Worm (Caenorhabditis elegans): ENCODE results near the gene cnc-7.

cnc-7 gene

DNA sequence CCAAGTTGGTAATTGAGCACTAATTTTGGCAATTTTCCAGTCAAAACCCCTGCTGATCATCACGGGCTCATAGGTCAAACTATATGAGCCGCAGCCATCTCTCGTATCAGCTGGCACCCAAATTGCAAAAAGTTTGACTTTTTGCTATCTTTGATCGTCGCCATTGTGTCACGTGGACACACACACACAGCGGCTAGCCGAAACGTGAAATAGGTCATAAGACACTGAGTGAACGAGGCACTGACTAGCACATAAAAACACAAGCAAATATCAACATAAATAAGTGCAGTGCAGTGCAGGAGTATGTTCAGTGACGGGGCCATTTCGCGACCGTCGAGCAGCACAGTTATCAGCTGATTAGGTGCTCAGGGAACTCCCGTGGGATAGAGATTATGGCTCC is 24.9 kb downstream of the cnc-7 start (continued):
- peak; percentile 85 for TF ChIP-seq egl-5 (tag; optimal IDR thresholded peaks at IDR 0.05)
- TF ChIP-seq ceh-28 (tag; optimal IDR thresholded peaks at IDR 0.05), result peak; percentile 23
- no peak for TF ChIP-seq R02D3.7 (tag; optimal IDR thresholded peaks at IDR 0.05)

DNA sequence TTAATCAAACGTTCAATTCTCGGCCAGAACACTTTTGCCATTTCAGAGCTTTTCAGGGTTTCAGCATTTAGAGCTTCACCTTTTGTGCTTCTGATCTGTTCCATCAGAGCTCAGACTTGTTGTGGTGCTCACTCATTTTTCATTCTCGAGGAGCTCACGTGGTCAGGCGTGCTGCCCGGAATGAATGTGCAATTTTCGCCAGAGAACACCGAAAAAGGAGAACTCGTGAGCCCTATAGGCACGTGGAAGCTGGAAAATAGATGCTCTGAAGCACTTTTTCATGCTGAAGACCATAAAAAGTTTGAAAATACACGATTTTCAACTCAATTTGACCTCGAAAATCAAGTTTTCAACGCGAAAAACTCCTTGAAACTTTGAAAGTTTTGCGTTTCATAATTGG is 25.8 kb downstream of the cnc-7 start:
- TF ChIP-seq nhr-25 (tag; optimal IDR thresholded peaks at IDR 0.05) (peak; percentile 3), ama-1 (optimal IDR thresholded peaks at IDR 0.05) (peak; percentile 47), ZK546.5 (tag; optimal IDR thresholded peaks at IDR 0.05) (no peak)

DNA sequence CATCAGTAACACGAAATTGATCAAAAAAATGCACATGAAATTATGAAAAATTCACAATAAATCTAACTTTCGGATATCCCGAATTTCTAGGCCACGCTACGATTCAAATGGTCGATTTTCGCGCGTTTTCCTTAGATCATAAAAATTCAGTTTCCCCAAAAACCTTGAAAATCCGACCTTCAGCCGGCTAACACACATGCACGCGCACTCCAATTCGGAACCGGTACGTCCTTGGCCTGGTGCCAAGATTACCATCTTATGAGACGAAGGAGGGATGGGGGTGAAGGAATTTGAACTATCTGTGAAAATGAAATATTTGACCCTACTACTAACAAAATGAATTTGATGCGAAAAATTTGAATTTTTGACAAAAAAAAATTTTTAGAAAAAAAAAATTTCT is 28.9 kb downstream of the cnc-7 start:
- no peak for TF ChIP-seq fkh-2 (tag; optimal IDR thresholded peaks at IDR 0.05)
- peak; percentile 1 for TF ChIP-seq elt-1 (tag; optimal IDR thresholded peaks at IDR 0.05)
- TF ChIP-seq nhr-25 (tag; optimal IDR thresholded peaks at IDR 0.05), result peak; percentile 92
- TF ChIP-seq nhr-23 (tag; optimal IDR thresholded peaks at IDR 0.05), result peak; percentile 60

DNA sequence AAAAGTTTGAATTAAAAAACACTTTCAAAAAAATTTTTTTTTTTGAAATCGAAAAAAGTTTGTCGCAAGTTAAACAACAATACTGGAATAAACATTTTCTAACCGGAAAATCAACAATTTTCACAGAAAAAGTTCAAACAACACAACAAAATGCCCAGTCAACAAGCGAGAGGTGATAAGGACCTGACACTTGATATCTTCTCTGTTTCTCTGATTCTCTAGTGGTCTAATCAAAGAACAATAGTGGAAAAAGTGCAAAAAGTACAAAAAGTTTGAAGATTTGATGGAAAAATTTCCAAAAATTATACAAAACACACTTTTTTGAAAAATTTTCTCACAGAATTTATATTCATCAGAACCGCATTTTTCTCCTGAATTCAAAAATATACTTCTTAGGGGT is 29.6 kb downstream of the cnc-7 start:
- TF ChIP-seq pha-4 (tag; optimal IDR thresholded peaks at IDR 0.05) (peak; percentile 40), skn-1 (tag; optimal IDR thresholded peaks at IDR 0.05) (no peak), nhr-77 (tag; optimal IDR thresholded peaks at IDR 0.05) (no peak), ztf-4 (tag; optimal IDR thresholded peaks at IDR 0.05) (no peak), mml-1 (tag; optimal IDR thresholded peaks at IDR 0.05) (no peak), nhr-237 (tag; optimal IDR thresholded peaks at IDR 0.05) (no peak), nhr-25 (tag; optimal IDR thresholded peaks at IDR 0.05) (no peak), sea-2 (GFP tag; optimal IDR thresholded peaks at IDR 0.05) (no peak), egl-27 (tag; optimal IDR thresholded peaks at IDR 0.05) (no peak), nhr-67 (tag; optimal IDR thresholded peaks at IDR 0.05) (no peak), snpc-4 (tag; optimal IDR thresholded peaks at IDR 0.05) (no peak), ZK546.5 (tag; optimal IDR thresholded peaks at IDR 0.05) (no peak), pqm-1 (tag; optimal IDR thresholded peaks at IDR 0.05) (peak; percentile 38), egl-5 (tag; optimal IDR thresholded peaks at IDR 0.05) (no peak), nhr-23 (tag; optimal IDR thresholded peaks at IDR 0.05) (no peak), nhr-28 (tag; optimal IDR thresholded peaks at IDR 0.05) (no peak), elt-1 (tag; optimal IDR thresholded peaks at IDR 0.05) (no peak), ztf-11 (tag; optimal IDR thresholded peaks at IDR 0.05) (no peak), elt-2 (tag; optimal IDR thresholded peaks at IDR 0.05) (peak; percentile 51), tbx-2 (tag; optimal IDR thresholded peaks at IDR 0.05) (no peak), nhr-76 (tag; optimal IDR thresholded peaks at IDR 0.05) (peak; percentile 24), eor-1 (tag; optimal IDR thresholded peaks at IDR 0.05) (no peak), fkh-10 (GFP tag; optimal IDR thresholded peaks at IDR 0.05) (no peak)

DNA sequence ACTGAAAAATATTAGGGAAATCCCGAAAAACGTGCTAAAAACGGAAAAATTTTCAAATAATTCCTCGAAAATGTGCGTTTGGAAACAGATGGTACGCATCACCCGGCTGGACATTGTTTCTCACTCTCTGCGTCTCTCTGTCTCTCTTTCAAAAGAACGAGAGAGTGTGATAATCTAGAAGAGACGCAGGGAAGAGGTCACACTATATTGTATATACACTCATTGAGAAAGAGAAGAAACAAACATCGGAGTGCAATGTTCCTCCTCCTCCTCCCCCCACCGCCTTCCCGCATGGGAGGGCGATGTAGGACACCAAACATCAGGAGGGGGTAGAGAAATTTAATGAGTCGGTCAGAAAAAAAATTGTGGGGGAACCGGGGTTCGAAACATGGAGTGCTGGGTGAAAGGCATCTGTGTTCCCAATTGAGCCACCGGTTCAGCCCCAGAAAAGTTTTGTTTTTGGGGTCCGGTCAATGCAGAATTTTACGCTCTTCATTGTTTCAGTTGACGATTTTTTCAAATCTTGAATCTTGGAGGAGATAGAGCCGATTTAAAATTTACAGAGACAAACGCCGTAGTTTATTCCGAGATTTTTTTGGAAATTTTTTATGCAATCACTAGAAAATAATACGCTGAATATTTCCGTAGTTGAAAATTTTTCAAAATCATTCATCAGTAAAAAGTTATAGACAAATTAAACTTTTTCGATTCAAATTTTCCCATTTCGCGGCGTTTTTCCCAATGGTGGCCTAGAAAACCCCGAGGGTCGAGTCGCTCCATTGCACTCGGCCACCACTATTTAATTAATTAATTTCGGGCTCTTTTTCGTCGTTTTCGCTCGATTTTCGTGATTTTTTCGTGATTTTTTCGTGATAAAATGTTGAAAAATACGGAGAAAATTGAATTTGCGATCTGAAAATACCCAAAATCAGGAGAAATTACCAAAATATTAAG is 30.6 kb downstream of the cnc-7 start:
- TF ChIP-seq fos-1 (tag; optimal IDR thresholded peaks at IDR 0.05), result no peak
- TF ChIP-seq ceh-28 (tag; optimal IDR thresholded peaks at IDR 0.05), result peak; percentile 37
- no peak for TF ChIP-seq R02D3.7 (tag; optimal IDR thresholded peaks at IDR 0.05)
- TF ChIP-seq nhr-25 (tag; optimal IDR thresholded peaks at IDR 0.05), result peak; percentile 29
- TF ChIP-seq nhr-237 (tag; optimal IDR thresholded peaks at IDR 0.05), result no peak
- no peak for TF ChIP-seq egl-5 (tag; optimal IDR thresholded peaks at IDR 0.05)
- no peak for TF ChIP-seq ztf-11 (tag; optimal IDR thresholded peaks at IDR 0.05)
- no peak for TF ChIP-seq unc-39 (tag; optimal IDR thresholded peaks at IDR 0.05)
- TF ChIP-seq skn-1 (tag; optimal IDR thresholded peaks at IDR 0.05), result no peak
- TF ChIP-seq lin-39 (tag; optimal IDR thresholded peaks at IDR 0.05), result peak; percentile 12
- no peak for TF ChIP-seq mml-1 (tag; optimal IDR thresholded peaks at IDR 0.05)
- TF ChIP-seq pqm-1 (tag; optimal IDR thresholded peaks at IDR 0.05), result peak; percentile 71
- no peak for TF ChIP-seq sea-2 (GFP tag; optimal IDR thresholded peaks at IDR 0.05)
- TF ChIP-seq snpc-4 (tag; optimal IDR thresholded peaks at IDR 0.05), result no peak
- TF ChIP-seq ztf-4 (tag; optimal IDR thresholded peaks at IDR 0.05), result no peak
- TF ChIP-seq ama-1 (optimal IDR thresholded peaks at IDR 0.05), result no peak
- no peak for TF ChIP-seq elt-3 (tag; optimal IDR thresholded peaks at IDR 0.05)
- TF ChIP-seq nhr-67 (tag; optimal IDR thresholded peaks at IDR 0.05), result no peak
- TF ChIP-seq nhr-11 (tag; optimal IDR thresholded peaks at IDR 0.05), result no peak
- TF ChIP-seq nhr-76 (tag; optimal IDR thresholded peaks at IDR 0.05), result no peak
- no peak for TF ChIP-seq ZK546.5 (tag; optimal IDR thresholded peaks at IDR 0.05)
- TF ChIP-seq ceh-82 (tag; optimal IDR thresholded peaks at IDR 0.05), result no peak
- peak; percentile 13 for TF ChIP-seq mdl-1 (tag; optimal IDR thresholded peaks at IDR 0.05)
- TF ChIP-seq nfya-1 (tag; optimal IDR thresholded peaks at IDR 0.05; ENCODE audit: insufficient read depth), result peak; percentile 56
- no peak for TF ChIP-seq fkh-2 (tag; optimal IDR thresholded peaks at IDR 0.05)
- no peak for TF ChIP-seq nhr-43 (tag; optimal IDR thresholded peaks at IDR 0.05; ENCODE audit: poor library complexity, severe bottlenecking)
- no peak for TF ChIP-seq nhr-77 (tag; optimal IDR thresholded peaks at IDR 0.05)
- TF ChIP-seq pha-4 (tag; optimal IDR thresholded peaks at IDR 0.05), result peak; percentile 89
- TF ChIP-seq daf-12 (tag; optimal IDR thresholded peaks at IDR 0.05), result no peak
- TF ChIP-seq unc-62 (GFP tag; optimal IDR thresholded peaks at IDR 0.05), result no peak
- TF ChIP-seq fkh-10 (GFP tag; optimal IDR thresholded peaks at IDR 0.05), result peak; percentile 5
- peak; percentile 60 for TF ChIP-seq elt-2 (tag; optimal IDR thresholded peaks at IDR 0.05)
- TF ChIP-seq eor-1 (tag; optimal IDR thresholded peaks at IDR 0.05), result no peak
- TF ChIP-seq nhr-12 (tag; optimal IDR thresholded peaks at IDR 0.05), result no peak
- no peak for TF ChIP-seq zag-1 (tag; optimal IDR thresholded peaks at IDR 0.05)

All from whole organism, L3 larva.